Worm (Caenorhabditis elegans) whole organism, L1 larva: Measurements from ENCODE around the gene dpy-17.
A peak's percentile ranks its signal among the peaks of the same experiment; 100 is the strongest.

Experiments
- C34B4.2 ChIP-seq: sonication (generic microtip); optimal IDR thresholded peaks from 2 replicates; lab custom pipeline; 2017; ENCODE audit warnings: mild to moderate bottlenecking, missing genetic modification characterization, missing compliant biosample characterization
- F16B12.6 ChIP-seq: fragments of 150-350 bp; optimal IDR thresholded peaks from 2 replicates; lab custom pipeline; 2014; ENCODE audit warnings: missing biosample characterization, missing genetic modification characterization
- blmp-1 ChIP-seq: fragments of 150-350 bp; optimal IDR thresholded peaks from 2 replicates; lab custom pipeline; 2014; ENCODE audit warnings: missing biosample characterization, missing genetic modification characterization
- ceh-8 ChIP-seq: fragments of 200-800 bp; sonication (Bioruptor generic); optimal IDR thresholded peaks from 2 replicates; lab custom pipeline; 2018; ENCODE audit warnings: mild to moderate bottlenecking, missing genetic modification characterization, moderate library complexity, missing compliant biosample characterization
- ceh-88 ChIP-seq: fragments of 200-800 bp; sonication (Bioruptor generic); IDR thresholded peaks from 2 replicates; pipeline ENCODE4 v1.3.6; 2022; ENCODE audit warnings: missing genetic modification characterization, missing compliant biosample characterization
- dpl-1 ChIP-seq, 3 experiments: fragments of 150-350 bp in 2 of 3; sonication (generic microtip) in 1 of 3; optimal IDR thresholded peaks; 2 replicates each; lab custom pipeline; 2014 to 2017; ENCODE audit warnings: missing biosample characterization in 3 of 3, missing genetic modification characterization in 3 of 3, missing genetic modification reagents in 3 of 3
- dsc-1 ChIP-seq: sonication (generic microtip); optimal IDR thresholded peaks from 2 replicates; lab custom pipeline; 2016; ENCODE audit warnings: mild to moderate bottlenecking, missing genetic modification characterization, missing compliant biosample characterization
- efl-1 ChIP-seq, 4 experiments: fragments of 150-350 bp; optimal IDR thresholded peaks in 3 of 4; peaks in 1 of 4; 1 replicate in 1 of 4; 2 replicates in 3 of 4; lab custom pipeline; 2014; ENCODE audit warnings: missing biosample characterization in 2 of 4, missing genetic modification characterization in 2 of 4, missing genetic modification reagents in 2 of 4
- egl-13 ChIP-seq: sonication (generic microtip); optimal IDR thresholded peaks from 2 replicates; lab custom pipeline; 2016; ENCODE audit warnings: missing genotype, missing genetic modification reagents, missing genetic modification characterization, missing compliant biosample characterization
- egl-27 ChIP-seq, 2 experiments: fragments of 150-350 bp in 1 of 2; sonication (generic microtip); optimal IDR thresholded peaks; 3 replicates each; lab custom pipeline; 2017 to 2018; ENCODE audit warnings: missing biosample characterization in 2 of 2, missing genetic modification characterization in 2 of 2, missing genetic modification reagents in 2 of 2
- elt-3 ChIP-seq, 6 experiments: fragments of 150-350 bp in 1 of 6; sonication (generic microtip); optimal IDR thresholded peaks; 2 replicates each; lab custom pipeline; 2017 to 2018; ENCODE audit warnings: missing biosample characterization in 6 of 6, missing genetic modification characterization in 6 of 6, inconsistent platforms in 1 of 6
- ets-5 ChIP-seq: fragments of 200-800 bp; sonication (Bioruptor generic); IDR thresholded peaks from 2 replicates; pipeline ENCODE4 v1.3.6; 2022; ENCODE audit warnings: missing genetic modification characterization, missing compliant biosample characterization
- fkh-10 ChIP-seq: sonication (generic microtip); optimal IDR thresholded peaks from 2 replicates; lab custom pipeline; 2017; ENCODE audit warnings: missing biosample characterization, missing genetic modification reagents, missing genetic modification characterization
- fos-1 ChIP-seq: fragments of 150-350 bp; optimal IDR thresholded peaks from 2 replicates; lab custom pipeline; 2014; ENCODE audit warnings: missing biosample characterization, missing genetic modification characterization
- hlh-4 ChIP-seq: sonication (generic microtip); optimal IDR thresholded peaks from 2 replicates; lab custom pipeline; 2016; ENCODE audit warnings: mild to moderate bottlenecking, missing genetic modification characterization, missing compliant biosample characterization
- hpl-2 ChIP-seq: fragments of 150-350 bp; optimal IDR thresholded peaks from 2 replicates; lab custom pipeline; 2014; ENCODE audit warnings: missing biosample characterization, missing genetic modification reagents, missing genetic modification characterization
- lin-13 ChIP-seq: fragments of 150-350 bp; optimal IDR thresholded peaks from 2 replicates; lab custom pipeline; 2014; ENCODE audit warnings: missing biosample characterization, missing genetic modification reagents, missing genetic modification characterization
- lin-14 ChIP-seq: fragments of 200-800 bp; sonication (Bioruptor generic); optimal IDR thresholded peaks from 2 replicates; lab custom pipeline; 2018; ENCODE audit warnings: mild to moderate bottlenecking, missing genetic modification characterization, moderate library complexity, missing compliant biosample characterization
- lin-15B ChIP-seq: fragments of 150-350 bp; sonication (generic microtip); optimal IDR thresholded peaks from 3 replicates; lab custom pipeline; 2014; ENCODE audit warnings: missing biosample characterization, missing genetic modification characterization
- lin-39 ChIP-seq: fragments of 150-350 bp; optimal IDR thresholded peaks from 2 replicates; lab custom pipeline; 2014; ENCODE audit warnings: missing biosample characterization, missing genetic modification reagents, missing genetic modification characterization
- lsy-2 ChIP-seq, 2 experiments: fragments of 150-350 bp; optimal IDR thresholded peaks; 2 replicates each; lab custom pipeline; 2014; ENCODE audit warnings: missing biosample characterization in 2 of 2, missing genetic modification characterization in 2 of 2
- nhr-11 ChIP-seq: fragments of 150-350 bp; optimal IDR thresholded peaks from 2 replicates; lab custom pipeline; 2014; ENCODE audit warnings: missing biosample characterization, missing genetic modification characterization
- nhr-12 ChIP-seq: sonication (generic microtip); optimal IDR thresholded peaks from 2 replicates; lab custom pipeline; 2017; ENCODE audit warnings: missing biosample characterization, missing genetic modification characterization
- nhr-19 ChIP-seq: fragments of 200-800 bp; sonication (Bioruptor generic); conservative IDR thresholded peaks from 2 replicates; pipeline ENCODE4 v1.3.6; 2022; ENCODE audit warnings: missing genetic modification characterization, missing compliant biosample characterization
- nhr-20 ChIP-seq: sonication (generic microtip); optimal IDR thresholded peaks from 2 replicates; lab custom pipeline; 2016; ENCODE audit warnings: mild to moderate bottlenecking, missing genetic modification characterization, missing compliant biosample characterization
- nhr-237 ChIP-seq: fragments of 150-350 bp; optimal IDR thresholded peaks from 2 replicates; lab custom pipeline; 2014; ENCODE audit warnings: missing biosample characterization, missing genetic modification characterization
- nhr-28 ChIP-seq: fragments of 150-350 bp; optimal IDR thresholded peaks from 2 replicates; lab custom pipeline; 2014; ENCODE audit warnings: missing biosample characterization, missing genetic modification characterization
- nhr-47 ChIP-seq: sonication (generic microtip); optimal IDR thresholded peaks from 2 replicates; lab custom pipeline; 2016; ENCODE audit warnings: mild to moderate bottlenecking, missing genetic modification characterization, moderate library complexity, missing compliant biosample characterization
- nhr-71 ChIP-seq: sonication (generic microtip); optimal IDR thresholded peaks from 2 replicates; lab custom pipeline; 2016; ENCODE audit warnings: mild to moderate bottlenecking, missing genetic modification characterization, moderate library complexity, missing compliant biosample characterization
- nhr-76 ChIP-seq: sonication (generic microtip); optimal IDR thresholded peaks from 2 replicates; lab custom pipeline; 2017; ENCODE audit warnings: missing biosample characterization, missing genetic modification characterization
- nhr-77 ChIP-seq: fragments of 150-350 bp; optimal IDR thresholded peaks from 2 replicates; lab custom pipeline; 2014; ENCODE audit warnings: missing biosample characterization, missing genetic modification characterization
- nhr-90 ChIP-seq: sonication (generic microtip); optimal IDR thresholded peaks from 2 replicates; lab custom pipeline; 2016; ENCODE audit warnings: mild to moderate bottlenecking, missing genetic modification characterization, missing compliant biosample characterization; ENCODE audit not compliant: poor library complexity
- pag-3 ChIP-seq: sonication (generic microtip); optimal IDR thresholded peaks from 2 replicates; lab custom pipeline; 2017; ENCODE audit warnings: missing genetic modification characterization, mild to moderate bottlenecking, missing compliant biosample characterization, antibody characterized with exemption, borderline replicate concordance; ENCODE audit not compliant: insufficient read depth
- pqm-1 ChIP-seq: sonication (generic microtip); optimal IDR thresholded peaks from 3 replicates; lab custom pipeline; 2017; ENCODE audit warnings: missing biosample characterization, missing genetic modification characterization
- rnt-1 ChIP-seq: sonication (generic microtip); optimal IDR thresholded peaks from 2 replicates; lab custom pipeline; 2016; ENCODE audit warnings: mild to moderate bottlenecking, missing genetic modification characterization, moderate library complexity, missing compliant biosample characterization
- snpc-4 ChIP-seq: fragments of 150-350 bp; optimal IDR thresholded peaks from 2 replicates; lab custom pipeline; 2014; ENCODE audit warnings: missing biosample characterization, missing genetic modification characterization
- sox-4 ChIP-seq: sonication (generic microtip); optimal IDR thresholded peaks from 2 replicates; lab custom pipeline; 2016; ENCODE audit warnings: missing genetic modification characterization, missing compliant biosample characterization
- sptf-1 ChIP-seq: fragments of 150-350 bp; optimal IDR thresholded peaks from 2 replicates; lab custom pipeline; 2014; ENCODE audit warnings: missing biosample characterization, missing genetic modification characterization
- sup-37 ChIP-seq: fragments of 200-800 bp; sonication (Bioruptor generic); optimal IDR thresholded peaks from 2 replicates; lab custom pipeline; 2018; ENCODE audit warnings: mild to moderate bottlenecking, missing genetic modification characterization, missing compliant biosample characterization
- swsn-7 ChIP-seq: sonication (generic microtip); optimal IDR thresholded peaks from 2 replicates; lab custom pipeline; 2016; ENCODE audit warnings: missing genetic modification characterization, missing compliant biosample characterization
- tlp-1 ChIP-seq: fragments of 150-350 bp; optimal IDR thresholded peaks from 2 replicates; lab custom pipeline; 2014; ENCODE audit warnings: missing biosample characterization, missing genetic modification characterization
- unc-130 ChIP-seq: fragments of 150-350 bp; optimal IDR thresholded peaks from 2 replicates; lab custom pipeline; 2017; ENCODE audit warnings: missing biosample characterization, missing genetic modification characterization, inconsistent platforms
- unc-62 ChIP-seq: fragments of 150-350 bp; optimal IDR thresholded peaks from 2 replicates; lab custom pipeline; 2014; ENCODE audit warnings: missing biosample characterization, missing genetic modification reagents, missing genetic modification characterization
- unc-86 ChIP-seq: sonication (generic microtip); optimal IDR thresholded peaks from 2 replicates; lab custom pipeline; 2016; ENCODE audit warnings: missing genetic modification characterization, missing compliant biosample characterization
- xbp-1 ChIP-seq: sonication (generic microtip); optimal IDR thresholded peaks from 2 replicates; lab custom pipeline; 2016; ENCODE audit warnings: missing genetic modification characterization, missing compliant biosample characterization
- zip-4 ChIP-seq: fragments of 200-800 bp; sonication (Bioruptor generic); optimal IDR thresholded peaks from 2 replicates; lab custom pipeline; 2018; ENCODE audit warnings: mild to moderate bottlenecking, missing genetic modification characterization, moderate library complexity, missing compliant biosample characterization

dpy-17 gene

ce11 chrIII:5102616-5103015 is 4.5 kb upstream of the dpy-17 start, which contains the start of gene F54D8.6 (continued):
- peak; percentile 47 for TF ChIP-seq nhr-20 (tag; lab: Kevin White, UChicago)
- no peak for TF ChIP-seq unc-86
- TF ChIP-seq swsn-7, result peak; percentile 31
- TF ChIP-seq nhr-12 (tag; lab: Kevin White, UChicago), result no peak
- TF ChIP-seq tlp-1 (tag; lab: Kevin White, UChicago), result no peak
- TF ChIP-seq sox-4, result no peak
- TF ChIP-seq nhr-76 (tag; lab: Kevin White, UChicago), result no peak
- peak; percentile 37 for TF ChIP-seq F16B12.6 (tag; lab: Kevin White, UChicago)
- no peak for TF ChIP-seq ceh-88 (GFP tag; lab: Robert Waterston, UW)
- peak; percentile 36 for TF ChIP-seq nhr-90 (tag; lab: Kevin White, UChicago)
- no peak for TF ChIP-seq sptf-1 (tag; lab: Kevin White, UChicago)
- TF ChIP-seq C34B4.2, result no peak
- TF ChIP-seq hlh-4 (tag; lab: Kevin White, UChicago), result no peak
- no peak for TF ChIP-seq lin-13 (GFP tag; lab: Kevin White, UChicago)
- peak; percentile 42 for TF ChIP-seq nhr-71 (tag; lab: Kevin White, UChicago)
- TF ChIP-seq blmp-1 (tag; lab: Kevin White, UChicago), result peak; percentile 43
- peak; percentile 46 for TF ChIP-seq xbp-1 (tag; lab: Kevin White, UChicago)
- TF ChIP-seq nhr-19 (GFP tag; lab: Robert Waterston, UW), result peak; percentile 37; the same call in 1 of the 2 replicates
- no peak for TF ChIP-seq snpc-4 (tag; lab: Kevin White, UChicago)
- no peak for TF ChIP-seq pag-3 (tag; lab: Kevin White, UChicago)
- TF ChIP-seq nhr-77, result no peak
- TF ChIP-seq elt-3 (tag; optimal IDR thresholded peaks at IDR 0.05; lab: Kevin White, UChicago), result peak in 1 of 6 experiments; percentile 31
- no peak for TF ChIP-seq hpl-2 (GFP tag; lab: Kevin White, UChicago)
- TF ChIP-seq lin-15B, result peak; percentile 64
- TF ChIP-seq unc-62 (GFP tag; lab: Kevin White, UChicago), result no peak
- no peak for TF ChIP-seq lin-39
- no peak for TF ChIP-seq pqm-1 (tag; lab: Kevin White, UChicago)
- TF ChIP-seq sup-37 (GFP tag; lab: Kevin White, UChicago), result no peak
- TF ChIP-seq nhr-47, result peak; percentile 37
- TF ChIP-seq rnt-1, result peak; percentile 82
- peak; percentile 46 to 81 for TF ChIP-seq lsy-2 (tag; optimal IDR thresholded peaks at IDR 0.05; lab: Kevin White, UChicago)
- TF ChIP-seq ets-5 (GFP tag; lab: Robert Waterston, UW), result no peak
- TF ChIP-seq ceh-8, result no peak
- TF ChIP-seq nhr-11 (tag; lab: Kevin White, UChicago), result no peak
- no peak for TF ChIP-seq egl-27 (tag; optimal IDR thresholded peaks at IDR 0.05; lab: Kevin White, UChicago)
- no peak for TF ChIP-seq egl-13 (tag; lab: Kevin White, UChicago)
- TF ChIP-seq unc-130 (tag; lab: Kevin White, UChicago), result no peak
- TF ChIP-seq efl-1 (optimal IDR thresholded peaks at IDR 0.05; lab: Kevin White, UChicago), result peak; percentile 74 to 76
- peak; percentile 65 to 95 for TF ChIP-seq efl-1 (GFP tag; optimal IDR thresholded peaks at IDR 0.05 in 1 of 2; lab: Kevin White, UChicago)
- TF ChIP-seq nhr-237 (tag; lab: Kevin White, UChicago), result no peak
- TF ChIP-seq dpl-1 (GFP tag; optimal IDR thresholded peaks at IDR 0.05; lab: Kevin White, UChicago), result peak; percentile 44 to 73 (median 63)
- no peak for TF ChIP-seq zip-4 (GFP tag; lab: Kevin White, UChicago)
- TF ChIP-seq dsc-1, result no peak
- TF ChIP-seq nhr-28 (tag; lab: Kevin White, UChicago), result no peak
- peak; percentile 56 for TF ChIP-seq lin-14 (GFP tag; lab: Kevin White, UChicago)
- no peak for TF ChIP-seq fkh-10 (GFP tag; lab: Kevin White, UChicago)
- TF ChIP-seq fos-1, result peak; percentile 14
